Worm (Caenorhabditis elegans): ENCODE measurements around the gene C18D11.6.

Gene C18D11.6

ce11 chrIII:11834783-11835182 lies 24.4 kb downstream of the C18D11.6 start (continued):
- TF ChIP-seq arid-1 (GFP tag; conservative IDR thresholded peaks at IDR 0.05) (no peak), fos-1 (tag; optimal IDR thresholded peaks at IDR 0.05) (no peak), unc-39 (tag; optimal IDR thresholded peaks at IDR 0.05) (no peak), madf-9 (GFP tag; conservative IDR thresholded peaks at IDR 0.05) (no peak), nhr-48 (tag; optimal IDR thresholded peaks at IDR 0.05) (no peak), nhr-111 (GFP tag; optimal IDR thresholded peaks at IDR 0.05) (no peak), sdz-12 (GFP tag; optimal IDR thresholded peaks at IDR 0.05) (no peak), mes-2 (tag; optimal IDR thresholded peaks at IDR 0.05; ENCODE audit: poor library complexity, severe bottlenecking) (peak; percentile 58), aly-2 (tag; optimal IDR thresholded peaks at IDR 0.05) (no peak), T26A8.4 (GFP tag; IDR thresholded peaks at IDR 0.05) (no peak), aha-1 (tag) (peak; percentile 62), lin-29 (GFP tag; IDR thresholded peaks at IDR 0.05) (no peak), duxl-1 (tag; optimal IDR thresholded peaks at IDR 0.05; ENCODE audit: poor library complexity) (no peak), nhr-237 (tag; optimal IDR thresholded peaks at IDR 0.05) (no peak), attf-4 (tag; optimal IDR thresholded peaks at IDR 0.05) (no peak), ceh-32 (tag; optimal IDR thresholded peaks at IDR 0.05; ENCODE audit: poor library complexity) (no peak)

- peak; percentile 9 for TF ChIP-seq nhr-11 (tag; optimal IDR thresholded peaks at IDR 0.05)
- no peak for TF ChIP-seq daf-8 (GFP tag; IDR thresholded peaks at IDR 0.05)
- no peak for TF ChIP-seq F37D6.2 (tag; optimal IDR thresholded peaks at IDR 0.05)
- TF ChIP-seq ztf-11 (tag; optimal IDR thresholded peaks at IDR 0.05): no peak
- TF ChIP-seq nhr-10 (tag; optimal IDR thresholded peaks at IDR 0.05): no peak
- peak; percentile 66 for TF ChIP-seq aha-1 (tag)
- TF ChIP-seq ama-1 (optimal IDR thresholded peaks at IDR 0.05): no peak
- no peak for TF ChIP-seq Y5F2A.4 (GFP tag; optimal IDR thresholded peaks at IDR 0.05)
- TF ChIP-seq F26F4.8 (GFP tag; conservative IDR thresholded peaks at IDR 0.05): no peak
- TF ChIP-seq mdl-1 (tag; optimal IDR thresholded peaks at IDR 0.05): peak in 1 of 2 experiments; percentile 33
- peak; percentile 41 for TF ChIP-seq mes-2 (tag; optimal IDR thresholded peaks at IDR 0.05; ENCODE audit: poor library complexity, severe bottlenecking)
- peak in 1 of 2 experiments; percentile 51 for TF ChIP-seq lsy-2 (tag; optimal IDR thresholded peaks at IDR 0.05)
- TF ChIP-seq spr-1 (tag; optimal IDR thresholded peaks at IDR 0.05): no peak
- TF ChIP-seq hif-1 (tag; optimal IDR thresholded peaks at IDR 0.05): peak in 1 of 2 experiments; percentile 10
- TF ChIP-seq zip-11 (GFP tag; IDR thresholded peaks at IDR 0.05): no peak
- no peak for TF ChIP-seq unc-130 (GFP tag; optimal IDR thresholded peaks at IDR 0.05)
- no peak for TF ChIP-seq cey-2 (tag; optimal IDR thresholded peaks at IDR 0.05; ENCODE audit: borderline replicate concordance, insufficient read depth)
- peak; percentile 32 for TF ChIP-seq mep-1 (tag; optimal IDR thresholded peaks at IDR 0.05)
- no peak for TF ChIP-seq egl-43 (GFP tag; IDR thresholded peaks at IDR 0.05)
- peak; percentile 9 for TF ChIP-seq hlh-11 (tag; optimal IDR thresholded peaks at IDR 0.05)
- 0 out of 2 replicates have a peak, but pooled peaks have one; percentile 2 for TF ChIP-seq ZK337.2 (GFP tag; IDR thresholded peaks at IDR 0.05)
- TF ChIP-seq madf-9 (GFP tag; conservative IDR thresholded peaks at IDR 0.05): no peak
- peak; percentile 4 for TF ChIP-seq mxl-3 (GFP tag; optimal IDR thresholded peaks at IDR 0.05)
- peak; percentile 25; the same call in 1 of the 2 replicates for TF ChIP-seq hmg-1.1 (GFP tag; IDR thresholded peaks at IDR 0.05)
- no peak for TF ChIP-seq pha-4 (GFP tag; IDR thresholded peaks at IDR 0.05)
- no peak for TF ChIP-seq pha-4 (tag; optimal IDR thresholded peaks at IDR 0.05)
- TF ChIP-seq set-16 (GFP tag; IDR thresholded peaks at IDR 0.05): 0 out of 2 replicates have a peak, but pooled peaks have one; percentile 19
- peak in 1 of 2 experiments; percentile 50 for TF ChIP-seq unc-62 (GFP tag; optimal IDR thresholded peaks at IDR 0.05 in 1 of 2)
- no peak for TF ChIP-seq unc-62 (tag; optimal IDR thresholded peaks at IDR 0.05)
- TF ChIP-seq saeg-2 (GFP tag; IDR thresholded peaks at IDR 0.05): no peak
- TF ChIP-seq hlh-30 (tag; optimal IDR thresholded peaks at IDR 0.05; ENCODE audit: insufficient read depth): peak; percentile 9
- no peak for TF ChIP-seq ceh-82 (tag; optimal IDR thresholded peaks at IDR 0.05)
- no peak for TF ChIP-seq fos-1 (tag; optimal IDR thresholded peaks at IDR 0.05)
These were observed 25.7 kb downstream of the C18D11.6 start for ce11 chrIII:11836054-11836453.

Data from whole organism, L4 larva.